Worm (Caenorhabditis elegans) whole organism, L4 larva: ENCODE data around the gene srg-54.

Source experiments
- ama-1 ChIP-seq: fragments of 150-350 bp; optimal IDR thresholded peaks from 2 replicates; lab custom pipeline; 2014; ENCODE audit warnings: inconsistent platforms, mixed read lengths
- lin-13 ChIP-seq: fragments of 150-350 bp; optimal IDR thresholded peaks from 2 replicates; lab custom pipeline; 2014; ENCODE audit warnings: missing biosample characterization, missing genetic modification reagents, missing genetic modification characterization
- lin-15B ChIP-seq: fragments of 150-350 bp; sonication (generic microtip); optimal IDR thresholded peaks from 3 replicates; lab custom pipeline; 2014; ENCODE audit warnings: missing biosample characterization, missing genetic modification characterization
- mxl-3 ChIP-seq: fragments of 200-800 bp; sonication (Bioruptor generic); optimal IDR thresholded peaks from 2 replicates; lab custom pipeline; 2018; ENCODE audit warnings: mild to moderate bottlenecking, missing genetic modification characterization, missing compliant biosample characterization
- snpc-4 ChIP-seq: fragments of 150-350 bp; optimal IDR thresholded peaks from 2 replicates; lab custom pipeline; 2014; ENCODE audit warnings: missing biosample characterization, missing genetic modification characterization

- TF ChIP-seq lin-13 (GFP tag; lab: Kevin White, UChicago) (no peak), snpc-4 (no peak), lin-15B (no peak), mxl-3 (GFP tag; lab: Kevin White, UChicago) (no peak), ama-1 (lab: Kevin White, UChicago) (no peak)
Measured at ce11 chrV:14910758-14911157, 13.2 kb downstream of the srg-54 start.
